Fruit fly (Drosophila melanogaster) whole organism, embryonic: Measurements from ENCODE around the gene Amacr.

Experiments
- Adf1 ChIP-seq: fragments of 200-800 bp; sonication (Bioruptor generic); IDR thresholded peaks from 2 replicates; pipeline ENCODE4 v1.3.6; 2022; ENCODE audit warnings: missing biosample characterization, missing genetic modification characterization
- C15 ChIP-seq: fragments of 200-800 bp; sonication (Bioruptor generic); IDR thresholded peaks from 3 replicates; pipeline ENCODE4 v1.3.6; 2022; ENCODE audit warnings: missing biosample characterization, missing genetic modification characterization
- CG12104 ChIP-seq: fragments of 200-800 bp; sonication (Bioruptor generic); optimal IDR thresholded peaks from 3 replicates; lab custom pipeline; 2016; ENCODE audit warnings: missing biosample characterization, missing genetic modification characterization
- CG12659 ChIP-seq: fragments of 200-800 bp; sonication (Bioruptor generic); optimal IDR thresholded peaks from 3 replicates; lab custom pipeline; 2017; ENCODE audit warnings: mild to moderate bottlenecking, missing biosample characterization, missing genetic modification reagents, missing genetic modification characterization
- CG12769 ChIP-seq: fragments of 200-800 bp; sonication (Bioruptor generic); optimal IDR thresholded peaks from 2 replicates; lab custom pipeline; 2019; ENCODE audit warnings: missing biosample characterization, mild to moderate bottlenecking, missing genetic modification characterization, moderate library complexity
- CG14441 ChIP-seq: fragments of 200-800 bp; sonication (Bioruptor generic); IDR thresholded peaks from 2 replicates; pipeline ENCODE4 v1.3.6; 2022; ENCODE audit warnings: missing biosample characterization, missing genetic modification characterization
- CG15011 ChIP-seq: fragments of 200-800 bp; sonication (Bioruptor generic); optimal IDR thresholded peaks from 3 replicates; lab custom pipeline; 2018; ENCODE audit warnings: missing biosample characterization, mild to moderate bottlenecking, missing genetic modification characterization
- CG15073 ChIP-seq: fragments of 200-800 bp; sonication (Bioruptor generic); optimal IDR thresholded peaks from 2 replicates; lab custom pipeline; 2016; ENCODE audit warnings: missing biosample characterization, missing genetic modification characterization
- CG15479 ChIP-seq: fragments of 200-800 bp; sonication (Bioruptor generic); optimal IDR thresholded peaks from 3 replicates; lab custom pipeline; 2019; ENCODE audit warnings: missing biosample characterization, mild to moderate bottlenecking, missing genetic modification characterization, moderate library complexity
- CG1647 ChIP-seq: fragments of 200-800 bp; sonication (Bioruptor generic); optimal IDR thresholded peaks from 3 replicates; lab custom pipeline; 2016; ENCODE audit warnings: missing biosample characterization, missing genetic modification characterization
- CG18599 ChIP-seq: fragments of 200-800 bp; sonication (Bioruptor generic); optimal IDR thresholded peaks from 3 replicates; lab custom pipeline; 2017; ENCODE audit warnings: missing biosample characterization, missing genetic modification characterization, mild to moderate bottlenecking, moderate library complexity, missing genetic modification reagents
- CG2199 ChIP-seq: fragments of 200-800 bp; sonication (Bioruptor generic); IDR thresholded peaks from 3 replicates; pipeline ENCODE4 v1.3.6; 2022; ENCODE audit warnings: missing biosample characterization, missing genetic modification characterization
- CG3065 ChIP-seq: fragments of 200-800 bp; sonication (Bioruptor generic); optimal IDR thresholded peaks from 2 replicates; lab custom pipeline; 2016; ENCODE audit warnings: missing biosample characterization, missing genetic modification characterization
- CG42726 ChIP-seq: fragments of 200-800 bp; sonication (Bioruptor generic); IDR thresholded peaks from 2 replicates; pipeline ENCODE4 v1.3.6; 2022; ENCODE audit warnings: missing biosample characterization, missing genetic modification characterization; ENCODE audit not compliant: partially characterized antibody
- CG5953 ChIP-seq: fragments of 200-800 bp; sonication (Bioruptor generic); IDR thresholded peaks from 2 replicates; pipeline ENCODE4 v1.3.6; 2022; ENCODE audit warnings: missing biosample characterization, missing genetic modification characterization
- CG8089 ChIP-seq: fragments of 200-800 bp; sonication (Bioruptor generic); optimal IDR thresholded peaks from 3 replicates; lab custom pipeline; 2016; ENCODE audit warnings: missing biosample characterization, missing genetic modification characterization
- CG8765 ChIP-seq: fragments of 200-800 bp; sonication (Bioruptor generic); IDR thresholded peaks from 2 replicates; pipeline ENCODE4 v1.3.6; 2022; ENCODE audit warnings: missing biosample characterization, missing genetic modification characterization
- CG8924 ChIP-seq: fragments of 200-800 bp; optimal IDR thresholded peaks from 3 replicates; lab custom pipeline; 2019; ENCODE audit warnings: missing biosample characterization, mild to moderate bottlenecking, missing genetic modification characterization, moderate library complexity
- CHES-1-like ChIP-seq: fragments of 200-800 bp; sonication (Bioruptor generic); optimal IDR thresholded peaks from 2 replicates; lab custom pipeline; 2016; ENCODE audit warnings: missing biosample characterization, missing genetic modification characterization
- Camta ChIP-seq: fragments of 200-800 bp; sonication (Bioruptor generic); optimal IDR thresholded peaks from 2 replicates; lab custom pipeline; 2016; ENCODE audit warnings: missing biosample characterization, missing genetic modification characterization
- CoRest ChIP-seq: fragments of 200-800 bp; sonication (Bioruptor generic); optimal IDR thresholded peaks from 3 replicates; lab custom pipeline; 2018; ENCODE audit warnings: missing biosample characterization, mild to moderate bottlenecking, missing genetic modification characterization, moderate library complexity
- Dll ChIP-seq: fragments of 200-800 bp; sonication (Bioruptor generic); IDR thresholded peaks from 4 replicates; pipeline ENCODE4 v1.3.6; 2022; ENCODE audit warnings: missing biosample characterization, missing genetic modification characterization; ENCODE audit not compliant: partially characterized antibody
- Fer1 ChIP-seq: fragments of 200-800 bp; sonication (Bioruptor generic); optimal IDR thresholded peaks from 2 replicates; lab custom pipeline; 2017; ENCODE audit warnings: missing biosample characterization, mild to moderate bottlenecking, missing genetic modification characterization
- Hr51 ChIP-seq, 2 experiments: fragments of 200-800 bp; sonication (Bioruptor generic); optimal IDR thresholded peaks; 2 replicates in 1 of 2; 3 replicates in 1 of 2; lab custom pipeline; 2016 to 2018; ENCODE audit warnings: missing biosample characterization in 2 of 2, missing genetic modification characterization in 2 of 2, mild to moderate bottlenecking in 1 of 2, moderate library complexity in 1 of 2
- Mrtf ChIP-seq: fragments of 200-800 bp; sonication (Bioruptor generic); IDR thresholded peaks from 3 replicates; pipeline ENCODE4 v1.3.6; 2022; ENCODE audit warnings: missing biosample characterization, missing genetic modification characterization
- Poxn ChIP-seq: fragments of 200-800 bp; sonication (Bioruptor generic); IDR thresholded peaks from 2 replicates; pipeline ENCODE4 v1.3.6; 2022; ENCODE audit warnings: missing biosample characterization, missing genetic modification characterization
- Ravus ChIP-seq: fragments of 200-800 bp; sonication (Bioruptor generic); IDR thresholded peaks from 2 replicates; pipeline ENCODE4 v1.3.6; 2022; ENCODE audit warnings: missing biosample characterization, missing genetic modification characterization
- TFAM ChIP-seq: fragments of 200-800 bp; sonication (Bioruptor generic); optimal IDR thresholded peaks from 2 replicates; lab custom pipeline; 2017; ENCODE audit warnings: missing biosample characterization, missing genetic modification characterization, inconsistent platforms
- YL-1 ChIP-seq: fragments of 200-800 bp; sonication (Bioruptor generic); optimal IDR thresholded peaks from 3 replicates; lab custom pipeline; 2017; ENCODE audit warnings: missing biosample characterization, mild to moderate bottlenecking, missing genetic modification characterization
- al ChIP-seq: fragments of 200-800 bp; sonication (Bioruptor generic); IDR thresholded peaks from 2 replicates; pipeline ENCODE4 v1.3.6; 2022; ENCODE audit warnings: missing biosample characterization, missing genetic modification characterization
- dan ChIP-seq: fragments of 200-800 bp; sonication (Bioruptor generic); IDR thresholded peaks from 2 replicates; pipeline ENCODE4 v1.3.6; 2022; ENCODE audit warnings: missing biosample characterization, missing genetic modification characterization
- emc ChIP-seq: fragments of 200-800 bp; sonication (Bioruptor generic); optimal IDR thresholded peaks from 2 replicates; lab custom pipeline; 2016; ENCODE audit warnings: missing biosample characterization, missing genetic modification characterization
- ems ChIP-seq: fragments of 200-800 bp; sonication (Bioruptor generic); optimal IDR thresholded peaks from 3 replicates; lab custom pipeline; 2016; ENCODE audit warnings: missing biosample characterization, missing genetic modification characterization
- fd3F ChIP-seq: fragments of 200-800 bp; sonication (Bioruptor generic); optimal IDR thresholded peaks from 2 replicates; lab custom pipeline; 2018; ENCODE audit warnings: missing biosample characterization, mild to moderate bottlenecking, missing genetic modification characterization, moderate library complexity
- fru ChIP-seq: fragments of >200 bp; optimal IDR thresholded peaks from 2 replicates; lab custom pipeline; 2017
- ftz-f1 ChIP-seq: fragments of 200-800 bp; sonication (Bioruptor generic); optimal IDR thresholded peaks from 2 replicates; lab custom pipeline; 2016; ENCODE audit warnings: missing biosample characterization, missing genetic modification characterization
- fu2 ChIP-seq: fragments of 200-800 bp; sonication (Bioruptor generic); optimal IDR thresholded peaks from 2 replicates; lab custom pipeline; 2016; ENCODE audit warnings: missing biosample characterization, missing genetic modification characterization
- lmd ChIP-seq: fragments of 200-800 bp; sonication (Bioruptor generic); IDR thresholded peaks from 2 replicates; pipeline ENCODE4 v1.3.6; 2022; ENCODE audit warnings: missing biosample characterization, missing genetic modification characterization
- maf-S ChIP-seq: fragments of 200-800 bp; sonication (Bioruptor generic); optimal IDR thresholded peaks from 2 replicates; lab custom pipeline; 2016; ENCODE audit warnings: missing biosample characterization, missing genetic modification characterization
- nerfin-2 ChIP-seq: fragments of 200-800 bp; sonication (Bioruptor generic); IDR thresholded peaks from 2 replicates; pipeline ENCODE4 v1.3.6; 2022; ENCODE audit warnings: missing biosample characterization, missing genetic modification characterization; ENCODE audit not compliant: partially characterized antibody
- pros ChIP-seq: fragments of 200-800 bp; sonication (Bioruptor generic); optimal IDR thresholded peaks from 3 replicates; lab custom pipeline; 2019; ENCODE audit warnings: missing biosample characterization, mild to moderate bottlenecking, missing genetic modification characterization, moderate library complexity
- ro ChIP-seq: fragments of 200-800 bp; sonication (Bioruptor generic); IDR thresholded peaks from 2 replicates; pipeline ENCODE4 v1.3.6; 2022; ENCODE audit warnings: missing biosample characterization, missing genetic modification characterization
- sc ChIP-seq, 3 experiments: fragments of >200 bp in 2 of 3; fragments of 200-800 bp in 1 of 3; sonication (Bioruptor generic) in 1 of 3; optimal IDR thresholded peaks; 2 replicates in 2 of 3; 3 replicates in 1 of 3; lab custom pipeline; 2017; ENCODE audit warnings: mild to moderate bottlenecking in 1 of 3, missing biosample characterization in 1 of 3, missing genetic modification characterization in 1 of 3, missing genetic modification reagents in 1 of 3
- seq ChIP-seq: fragments of 200-800 bp; sonication (Bioruptor generic); IDR thresholded peaks from 2 replicates; pipeline ENCODE4 v1.3.6; 2022; ENCODE audit warnings: missing biosample characterization, missing genetic modification characterization
- slbo ChIP-seq: fragments of 200-800 bp; sonication (Bioruptor generic); IDR thresholded peaks from 2 replicates; pipeline ENCODE4 v1.3.6; 2022; ENCODE audit warnings: missing biosample characterization, missing genetic modification characterization
- sr ChIP-seq: fragments of 200-800 bp; sonication (Bioruptor generic); IDR thresholded peaks from 3 replicates; pipeline ENCODE4 v1.3.6; 2022; ENCODE audit warnings: missing biosample characterization, missing genetic modification characterization
- stc ChIP-seq: fragments of 200-800 bp; sonication (Bioruptor generic); IDR thresholded peaks from 2 replicates; pipeline ENCODE4 v1.3.6; 2022; ENCODE audit warnings: missing biosample characterization, missing genetic modification characterization
- stwl ChIP-seq: fragments of 200-800 bp; sonication (Bioruptor generic); optimal IDR thresholded peaks from 3 replicates; lab custom pipeline; 2018; ENCODE audit warnings: missing biosample characterization, mild to moderate bottlenecking, missing genetic modification characterization, moderate library complexity
- tll ChIP-seq, 2 experiments: fragments of 200-800 bp in 1 of 2; fragments of >200 bp in 1 of 2; sonication (Bioruptor generic) in 1 of 2; optimal IDR thresholded peaks; 2 replicates each; lab custom pipeline; 2017 to 2019; ENCODE audit warnings: missing biosample characterization in 2 of 2, missing genetic modification characterization in 2 of 2, mild to moderate bottlenecking in 1 of 2, moderate library complexity in 1 of 2
- trh ChIP-seq: fragments of 200-800 bp; sonication (Bioruptor generic); optimal IDR thresholded peaks from 2 replicates; lab custom pipeline; 2016; ENCODE audit warnings: missing biosample characterization, missing genetic modification characterization
- zen2 ChIP-seq: fragments of 200-800 bp; sonication (Bioruptor generic); IDR thresholded peaks from 3 replicates; pipeline ENCODE4 v1.3.6; 2022; ENCODE audit warnings: missing biosample characterization, missing genetic modification characterization; ENCODE audit not compliant: partially characterized antibody

The Amacr gene

dm6 chr2L:20757808-20758187 is 5.7 kb upstream of the Amacr start, which contains the start of the genes Rhau and dia (continued):
- TF ChIP-seq fd3F (GFP tag; lab: Kevin White, UChicago) (peak; percentile 30), Poxn (GFP tag; lab: Robert Waterston, UW) (no peak), TFAM (GFP tag; lab: Kevin White, UChicago) (no peak), Mrtf (no peak), fru (lab: Kevin White, UChicago) (no peak), CG8765 (GFP tag; lab: Robert Waterston, UW) (no peak), CG12104 (GFP tag; lab: Kevin White, UChicago) (peak; percentile 42), C15 (GFP tag; lab: Robert Waterston, UW) (no peak), CG1647 (GFP tag; lab: Kevin White, UChicago) (no peak), lmd (no peak), al (GFP tag; lab: Robert Waterston, UW) (0 out of 2 replicates have a peak, but pooled peaks have one; percentile 14), CG12659 (GFP tag; lab: Kevin White, UChicago) (peak; percentile 83), ro (GFP tag; lab: Robert Waterston, UW) (no peak), Ravus (GFP tag; lab: Robert Waterston, UW) (no peak), Dll (GFP tag; lab: Robert Waterston, UW) (0 out of 4 replicates have a peak, but pooled peaks have one; percentile 19), pros (GFP tag; lab: Kevin White, UChicago) (no peak), CG8924 (tag; lab: Kevin White, UChicago) (no peak), CG8089 (GFP tag; lab: Kevin White, UChicago) (no peak), CG18599 (GFP tag; lab: Kevin White, UChicago) (no peak), seq (GFP tag; lab: Robert Waterston, UW) (no peak), stwl (tag; lab: Kevin White, UChicago) (peak; percentile 73), CG12769 (tag; lab: Kevin White, UChicago) (no peak), CG5953 (no peak), CG14441 (GFP tag; lab: Robert Waterston, UW) (no peak), CG3065 (no peak), YL-1 (GFP tag; lab: Kevin White, UChicago) (peak; percentile 44), maf-S (no peak), ftz-f1 (GFP tag; lab: Kevin White, UChicago) (no peak), Hr51 (GFP tag; optimal IDR thresholded peaks at IDR 0.05; lab: Kevin White, UChicago) (no peak), Camta (no peak), nerfin-2 (GFP tag; lab: Robert Waterston, UW) (no peak), CG15011 (GFP tag; lab: Kevin White, UChicago) (no peak), dan (GFP tag; lab: Robert Waterston, UW) (no peak), CG42726 (GFP tag; lab: Robert Waterston, UW) (no peak), CoRest (peak; percentile 61), stc (GFP tag; lab: Robert Waterston, UW) (no peak), CG15073 (no peak), sr (no peak), CHES-1-like (GFP tag; lab: Kevin White, UChicago) (peak; percentile 36), slbo (peak; percentile 16; the same call in 1 of the 2 replicates), sc (optimal IDR thresholded peaks at IDR 0.05; lab: Kevin White, UChicago) (no peak), sc (GFP tag; optimal IDR thresholded peaks at IDR 0.05; lab: Kevin White, UChicago) (no peak), Adf1 (GFP tag; lab: Robert Waterston, UW) (no peak), trh (GFP tag; lab: Kevin White, UChicago) (no peak), tll (GFP tag; optimal IDR thresholded peaks at IDR 0.05; lab: Kevin White, UChicago) (peak in 1 of 2 experiments; percentile 75), emc (GFP tag; lab: Kevin White, UChicago) (no peak), CG2199 (GFP tag; lab: Robert Waterston, UW) (no peak), zen2 (GFP tag; lab: Robert Waterston, UW) (no peak), ems (GFP tag; lab: Kevin White, UChicago) (no peak), Fer1 (GFP tag; lab: Kevin White, UChicago) (no peak), CG15479 (GFP tag; lab: Kevin White, UChicago) (no peak), fu2 (GFP tag; lab: Kevin White, UChicago) (no peak)
